Worm (Caenorhabditis elegans) whole organism, midembryonic: ENCODE data around the gene ifb-2.

Experiments used
- T22C8.4 ChIP-seq: fragments of 200-800 bp; sonication (Bioruptor generic); IDR thresholded peaks from 2 replicates; pipeline ENCODE4 v1.3.6; 2022; ENCODE audit warnings: missing genetic modification characterization, missing compliant biosample characterization
- cog-1 ChIP-seq: sonication (generic microtip); optimal IDR thresholded peaks from 2 replicates; lab custom pipeline; 2016; ENCODE audit warnings: missing genetic modification characterization, missing compliant biosample characterization
- flt-1 ChIP-seq: fragments of 200-800 bp; sonication (Bioruptor generic); IDR thresholded peaks from 2 replicates; pipeline ENCODE4 v1.3.6; 2022; ENCODE audit warnings: missing genetic modification characterization, missing compliant biosample characterization
- klf-2 ChIP-seq: fragments of 200-800 bp; sonication (Bioruptor generic); conservative IDR thresholded peaks from 2 replicates; pipeline ENCODE4 v1.3.6; 2022; ENCODE audit warnings: missing genetic modification reagents, missing genetic modification characterization, missing compliant biosample characterization
- med-1 ChIP-seq: sonication (generic microtip); optimal IDR thresholded peaks from 2 replicates; lab custom pipeline; 2017; ENCODE audit warnings: missing genetic modification characterization, mild to moderate bottlenecking, missing compliant biosample characterization, antibody characterized with exemption, missing genetic modification reagents; ENCODE audit not compliant: insufficient read depth
- ref-1 ChIP-seq: fragments of 200-800 bp; sonication (Bioruptor generic); conservative IDR thresholded peaks from 2 replicates; pipeline ENCODE4 v1.3.6; 2022; ENCODE audit warnings: missing genetic modification reagents, missing genetic modification characterization, missing compliant biosample characterization
- tab-1 ChIP-seq: fragments of 200-800 bp; sonication (Bioruptor generic); IDR thresholded peaks from 2 replicates; pipeline ENCODE4 v1.3.6; 2022; ENCODE audit warnings: missing genetic modification characterization, missing compliant biosample characterization
- ztf-23 ChIP-seq: fragments of 200-800 bp; sonication (Bioruptor generic); IDR thresholded peaks from 2 replicates; pipeline ENCODE4 v1.3.6; 2022; ENCODE audit warnings: missing genetic modification reagents, missing genetic modification characterization, missing compliant biosample characterization
- ztf-29 ChIP-seq: fragments of 200-800 bp; sonication (Bioruptor generic); IDR thresholded peaks from 2 replicates; pipeline ENCODE4 v1.3.6; 2022; ENCODE audit warnings: missing genetic modification reagents, missing genetic modification characterization, missing compliant biosample characterization

DNA sequence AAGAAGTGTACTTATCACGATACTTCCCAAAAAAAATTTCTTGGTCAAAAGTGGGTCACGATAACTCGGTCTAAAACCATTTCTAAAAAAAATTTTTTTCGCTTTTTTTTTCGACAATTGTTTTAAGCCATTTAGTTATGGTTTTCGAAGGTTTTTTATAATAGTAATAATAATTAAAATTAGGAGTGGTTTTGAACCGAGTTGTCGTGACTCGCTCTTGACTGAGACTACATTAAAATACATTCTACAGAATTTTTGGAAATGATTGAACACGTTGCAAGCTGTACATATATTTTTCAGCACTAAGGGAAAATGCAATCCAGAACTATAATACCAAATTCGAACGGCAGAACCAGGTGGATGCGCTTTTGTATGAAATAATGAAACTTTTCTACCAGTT is 4.2 kb downstream of the ifb-2 start, which contains the start of gene F10C1.8:
- TF ChIP-seq tab-1 (GFP tag; lab: Robert Waterston, UW): no peak
- no peak for TF ChIP-seq klf-2 (GFP tag; lab: Robert Waterston, UW)
- no peak for TF ChIP-seq ref-1
- no peak for TF ChIP-seq med-1 (GFP tag; lab: Kevin White, UChicago)
- TF ChIP-seq cog-1 (tag; lab: Kevin White, UChicago): no peak
- no peak for TF ChIP-seq ztf-23 (GFP tag; lab: Robert Waterston, UW)
- no peak for TF ChIP-seq ztf-29 (GFP tag; lab: Robert Waterston, UW)
- no peak for TF ChIP-seq flt-1
- TF ChIP-seq T22C8.4 (GFP tag; lab: Robert Waterston, UW): no peak
